Fruit fly (Drosophila melanogaster): Measurements from ENCODE around the gene CG3323.
A peak's percentile ranks its signal among the peaks of the same experiment; 100 is the strongest.

The CG3323 gene

DNA sequence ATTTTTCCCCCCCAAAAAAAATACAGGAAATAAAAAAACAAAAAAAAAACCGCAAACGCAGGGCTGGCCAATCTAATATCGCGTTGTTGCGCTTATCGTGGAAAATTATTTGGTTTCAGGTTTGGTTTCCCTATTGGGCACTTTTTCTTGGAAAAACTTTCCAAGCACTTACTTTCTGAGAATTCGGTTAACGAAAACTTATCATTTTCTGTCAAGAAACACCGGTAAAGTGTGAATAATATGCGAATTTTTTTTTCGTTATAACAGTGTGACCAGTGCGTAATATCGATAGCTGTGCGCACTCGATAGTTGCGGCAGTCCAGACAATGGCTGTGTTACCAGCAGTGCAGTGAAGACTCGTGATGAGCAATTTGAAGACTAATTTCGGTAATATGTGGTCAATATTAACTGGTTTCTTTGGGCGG is 17.0 kb upstream of the CG3323 start, which contains the start of gene Rnp4F (continued):
- TF ChIP-seq CG6765 (GFP tag; optimal IDR thresholded peaks at IDR 0.05) (no peak), fd64A (GFP tag; optimal IDR thresholded peaks at IDR 0.05) (no peak), Hey (tag; optimal IDR thresholded peaks at IDR 0.05) (no peak), gsb-n (tag; optimal IDR thresholded peaks at IDR 0.05) (no peak), mld (GFP tag; IDR thresholded peaks at IDR 0.05; ENCODE audit: partially characterized antibody) (peak; percentile 61; the same call in 2 of the 3 replicates), CG14050 (GFP tag; IDR thresholded peaks at IDR 0.05) (peak; percentile 37; the same call in 1 of the 3 replicates), pita (GFP tag; optimal IDR thresholded peaks at IDR 0.05) (no peak), Vsx1 (GFP tag; optimal IDR thresholded peaks at IDR 0.05) (no peak), CG18619 (GFP tag; optimal IDR thresholded peaks at IDR 0.05) (peak; percentile 51), cad (GFP tag; optimal IDR thresholded peaks at IDR 0.05) (no peak), Fer3 (tag; optimal IDR thresholded peaks at IDR 0.05) (peak; percentile 30), CG31388 (GFP tag; optimal IDR thresholded peaks at IDR 0.05) (no peak), CG2875 (GFP tag; optimal IDR thresholded peaks at IDR 0.05) (no peak), hb (GFP tag; IDR thresholded peaks at IDR 0.05; ENCODE audit: partially characterized antibody) (peak; percentile 60; the same call in 2 of the 3 replicates), ewg (GFP tag; optimal IDR thresholded peaks at IDR 0.05) (peak; percentile 43), gfzf (GFP tag; optimal IDR thresholded peaks at IDR 0.05) (peak; percentile 65), CG13424 (tag; optimal IDR thresholded peaks at IDR 0.05) (peak; percentile 55), CG32532 (GFP tag; IDR thresholded peaks at IDR 0.05) (peak; percentile 72), Doc2 (GFP tag; IDR thresholded peaks at IDR 0.05) (no peak), peb (GFP tag; IDR thresholded peaks at IDR 0.05) (no peak), CG4730 (GFP tag; IDR thresholded peaks at IDR 0.05) (peak; percentile 42; the same call in 1 of the 2 replicates), Atf3 (GFP tag; optimal IDR thresholded peaks at IDR 0.05) (peak; percentile 57), phol (tag; optimal IDR thresholded peaks at IDR 0.05) (peak; percentile 78), CG12942 (GFP tag; optimal IDR thresholded peaks at IDR 0.05) (peak; percentile 61), mam (GFP tag; optimal IDR thresholded peaks at IDR 0.05) (peak; percentile 88), Hr78 (GFP tag; optimal IDR thresholded peaks at IDR 0.05) (no peak), Stat92E (GFP tag; optimal IDR thresholded peaks at IDR 0.05) (no peak), Six4 (GFP tag; optimal IDR thresholded peaks at IDR 0.05) (peak; percentile 32), Camta (GFP tag; optimal IDR thresholded peaks at IDR 0.05) (peak; percentile 69), GATAe (GFP tag; conservative IDR thresholded peaks at IDR 0.05) (no peak), CG12236 (GFP tag; optimal IDR thresholded peaks at IDR 0.05) (no peak), Antp (GFP tag; optimal IDR thresholded peaks at IDR 0.05) (peak; percentile 78), MESR4 (GFP tag; optimal IDR thresholded peaks at IDR 0.05) (peak; percentile 24), lab (GFP tag; optimal IDR thresholded peaks at IDR 0.05) (no peak), CG12659 (GFP tag; optimal IDR thresholded peaks at IDR 0.05) (peak; percentile 70), MTF-1 (GFP tag; optimal IDR thresholded peaks at IDR 0.05; ENCODE audit: borderline replicate concordance) (no peak), CG8290 (GFP tag; optimal IDR thresholded peaks at IDR 0.05) (peak; percentile 38), CG8290 (tag; optimal IDR thresholded peaks at IDR 0.05) (no peak), CG2678 (tag; optimal IDR thresholded peaks at IDR 0.05) (no peak), cwo (GFP tag; optimal IDR thresholded peaks at IDR 0.05) (no peak), CG14014 (GFP tag; IDR thresholded peaks at IDR 0.05) (peak; percentile 57; the same call in 1 of the 2 replicates), bab2 (GFP tag; optimal IDR thresholded peaks at IDR 0.05) (peak; percentile 68), Hmx (GFP tag; optimal IDR thresholded peaks at IDR 0.05) (no peak), Sox100B (GFP tag; optimal IDR thresholded peaks at IDR 0.05) (no peak), tin (GFP tag; optimal IDR thresholded peaks at IDR 0.05) (peak; percentile 74), CG4424 (GFP tag; optimal IDR thresholded peaks at IDR 0.05) (peak; percentile 59), CG5953 (GFP tag; IDR thresholded peaks at IDR 0.05) (no peak), al (GFP tag; IDR thresholded peaks at IDR 0.05) (peak; percentile 61), CG10267 (tag; optimal IDR thresholded peaks at IDR 0.05) (peak; percentile 30), CG16779 (GFP tag; IDR thresholded peaks at IDR 0.05) (no peak)
